Fruit fly (Drosophila melanogaster): ENCODE results near the gene Sec61gamma.

Sec61gamma gene

dm6 chrX:19666991-19667409, 23.9 kb downstream of the Sec61gamma start, which contains the start of gene Zw (continued):
- peak; percentile 95 for TF ChIP-seq chinmo (GFP tag; IDR thresholded peaks at IDR 0.05; ENCODE audit: partially characterized antibody)
- no peak for TF ChIP-seq ERR (GFP tag; optimal IDR thresholded peaks at IDR 0.05)
- TF ChIP-seq CG12236 (GFP tag; optimal IDR thresholded peaks at IDR 0.05), result no peak
- TF ChIP-seq lbe (GFP tag; optimal IDR thresholded peaks at IDR 0.05), result peak; percentile 40
- TF ChIP-seq Deaf1 (tag; optimal IDR thresholded peaks at IDR 0.05), result peak; percentile 65
- peak; percentile 80 for TF ChIP-seq CG32532 (GFP tag; IDR thresholded peaks at IDR 0.05)
- TF ChIP-seq CG4820 (GFP tag; optimal IDR thresholded peaks at IDR 0.05), result peak; percentile 31
- TF ChIP-seq bab2 (GFP tag; optimal IDR thresholded peaks at IDR 0.05), result peak; percentile 32
- TF ChIP-seq HHEX (GFP tag; optimal IDR thresholded peaks at IDR 0.05), result peak; percentile 19
- TF ChIP-seq CG12769 (tag; optimal IDR thresholded peaks at IDR 0.05), result peak; percentile 60
- TF ChIP-seq BtbVII (GFP tag; optimal IDR thresholded peaks at IDR 0.05), result peak; percentile 26
- peak; percentile 18 for TF ChIP-seq CG17829 (tag; optimal IDR thresholded peaks at IDR 0.05)
- no peak for TF ChIP-seq Sin3A (optimal IDR thresholded peaks at IDR 0.05)
- TF ChIP-seq Ets97D (GFP tag; optimal IDR thresholded peaks at IDR 0.05), result no peak
- TF ChIP-seq fd64A (GFP tag; optimal IDR thresholded peaks at IDR 0.05), result no peak
- TF ChIP-seq Mad (GFP tag; optimal IDR thresholded peaks at IDR 0.05), result no peak
- TF ChIP-seq CG14050 (GFP tag; IDR thresholded peaks at IDR 0.05), result no peak
- TF ChIP-seq tio (GFP tag; optimal IDR thresholded peaks at IDR 0.05), result no peak
- TF ChIP-seq D (optimal IDR thresholded peaks at IDR 0.05), result no peak
- no peak for TF ChIP-seq D (GFP tag; optimal IDR thresholded peaks at IDR 0.05)
- no peak for TF ChIP-seq Dfd (GFP tag; optimal IDR thresholded peaks at IDR 0.05)
- no peak for TF ChIP-seq CG6765 (GFP tag; optimal IDR thresholded peaks at IDR 0.05)
- peak; percentile 88 for TF ChIP-seq CG9932 (GFP tag; IDR thresholded peaks at IDR 0.05)
- TF ChIP-seq kni (GFP tag; optimal IDR thresholded peaks at IDR 0.05), result peak; percentile 25
- no peak for TF ChIP-seq CG2202 (tag; optimal IDR thresholded peaks at IDR 0.05)
- TF ChIP-seq stwl (tag; optimal IDR thresholded peaks at IDR 0.05), result no peak
- TF ChIP-seq CG4854 (GFP tag; optimal IDR thresholded peaks at IDR 0.05), result no peak
- no peak for TF ChIP-seq NC2α (GFP tag; optimal IDR thresholded peaks at IDR 0.05)
- TF ChIP-seq hb (GFP tag; IDR thresholded peaks at IDR 0.05; ENCODE audit: partially characterized antibody), result no peak
- TF ChIP-seq CG9215 (GFP tag; IDR thresholded peaks at IDR 0.05), result peak; percentile 61
- TF ChIP-seq onecut (GFP tag; IDR thresholded peaks at IDR 0.05), result 0 out of 2 replicates have a peak, but pooled peaks have one; percentile 28
- peak; percentile 35 for TF ChIP-seq CG11504 (tag; optimal IDR thresholded peaks at IDR 0.05)
- TF ChIP-seq CG31224 (GFP tag; IDR thresholded peaks at IDR 0.05), result 0 out of 2 replicates have a peak, but pooled peaks have one; percentile 38
- no peak for TF ChIP-seq BEAF-32 (GFP tag; optimal IDR thresholded peaks at IDR 0.05)
- TF ChIP-seq CG16863 (GFP tag; optimal IDR thresholded peaks at IDR 0.05), result peak; percentile 47
- TF ChIP-seq da (GFP tag; optimal IDR thresholded peaks at IDR 0.05), result no peak
- peak; percentile 11 for TF ChIP-seq nom (GFP tag; optimal IDR thresholded peaks at IDR 0.05)
- no peak for TF ChIP-seq wor (GFP tag; IDR thresholded peaks at IDR 0.05)
- TF ChIP-seq crc (GFP tag; optimal IDR thresholded peaks at IDR 0.05), result no peak
- TF ChIP-seq CG6654 (GFP tag; optimal IDR thresholded peaks at IDR 0.05), result no peak
- peak; percentile 37; the same call in 1 of the 2 replicates for TF ChIP-seq CG17328 (GFP tag; IDR thresholded peaks at IDR 0.05)
- TF ChIP-seq CG17568 (GFP tag; optimal IDR thresholded peaks at IDR 0.05), result no peak
- no peak for TF ChIP-seq repo (GFP tag; optimal IDR thresholded peaks at IDR 0.05)
- peak; percentile 67 for TF ChIP-seq sob (GFP tag; IDR thresholded peaks at IDR 0.05)
- no peak for TF ChIP-seq Bdp1 (GFP tag; optimal IDR thresholded peaks at IDR 0.05)
- TF ChIP-seq CG10267 (tag; optimal IDR thresholded peaks at IDR 0.05), result no peak
- peak; percentile 2 for TF ChIP-seq CG14710 (tag; optimal IDR thresholded peaks at IDR 0.05)
- no peak for TF ChIP-seq CG15011 (GFP tag; optimal IDR thresholded peaks at IDR 0.05)
- peak; percentile 55; the same call in 1 of the 3 replicates for TF ChIP-seq ken (GFP tag; IDR thresholded peaks at IDR 0.05)
- TF ChIP-seq ssp (GFP tag; IDR thresholded peaks at IDR 0.05), result no peak
- TF ChIP-seq HLH3B (GFP tag; IDR thresholded peaks at IDR 0.05), result peak; percentile 63
- TF ChIP-seq CG11398 (GFP tag; optimal IDR thresholded peaks at IDR 0.05), result no peak

Measured in whole organism, embryonic.